Fruit fly (Drosophila melanogaster) whole organism, larva: ENCODE data around the gene Fas1.

Experiments used
- noc ChIP-seq: fragments of 200-800 bp; sonication (Bioruptor generic); optimal IDR thresholded peaks from 3 replicates; lab custom pipeline; 2019; ENCODE audit warnings: missing biosample characterization, mild to moderate bottlenecking, missing genetic modification characterization, moderate library complexity

Fas1 gene

DNA sequence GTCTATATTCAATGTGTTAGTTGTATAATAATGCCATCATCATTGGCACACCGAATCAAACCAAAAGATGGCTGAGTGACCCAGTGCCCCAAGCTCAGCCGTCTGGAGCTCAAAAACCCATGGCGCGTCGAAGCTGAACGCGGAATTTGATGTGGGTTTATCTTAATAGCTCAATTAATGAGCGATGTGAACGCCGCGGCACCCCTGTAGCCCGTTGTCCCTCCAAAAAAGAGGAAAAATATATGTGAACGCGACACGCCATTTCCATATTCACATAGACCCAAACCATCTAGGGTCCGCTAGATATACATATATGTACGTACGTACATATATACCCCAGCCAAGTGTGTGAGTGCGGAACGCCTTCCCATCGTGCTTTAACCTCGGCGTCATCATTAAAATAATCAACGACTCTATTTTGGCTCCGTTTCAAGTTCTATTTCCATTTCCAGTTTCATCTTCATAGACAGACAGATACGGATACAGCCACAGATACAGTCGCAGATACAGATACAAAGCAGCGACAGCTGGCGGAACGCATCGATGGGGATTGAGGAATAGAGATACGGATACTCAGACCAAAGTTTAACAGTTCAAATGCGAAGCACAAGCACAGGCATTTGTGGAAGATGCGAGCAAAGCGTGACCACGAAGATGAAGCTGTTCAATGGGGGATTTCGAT is 39.2 kb downstream of the Fas1 start:
- TF ChIP-seq noc (tag; lab: Kevin White, UChicago) = no peak

DNA sequence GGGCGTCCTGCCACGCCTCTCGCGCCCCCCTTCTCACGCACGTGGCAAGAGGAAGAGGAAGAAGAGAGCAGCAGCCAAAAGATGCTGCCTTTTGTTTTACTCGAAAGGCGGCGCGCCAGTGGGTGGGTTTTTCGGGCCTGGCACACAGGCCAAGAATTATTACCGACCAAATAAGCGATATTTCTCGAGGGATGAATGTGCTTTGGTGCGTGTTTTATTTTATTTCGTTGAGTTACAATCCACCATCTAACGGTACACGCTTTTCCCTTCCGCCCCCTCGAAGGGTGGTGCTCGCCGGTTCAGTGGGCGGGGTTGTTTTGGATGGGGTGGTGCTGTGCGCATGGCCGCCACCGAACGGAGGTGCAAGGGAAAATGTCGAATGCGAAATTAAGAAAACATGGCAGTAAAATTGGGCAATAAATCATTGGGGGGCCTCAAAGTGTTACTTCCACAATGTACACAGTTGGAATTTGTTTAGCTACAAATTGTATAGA is 47.2 kb downstream of the Fas1 start:
- no peak for TF ChIP-seq noc (tag; lab: Kevin White, UChicago)

DNA sequence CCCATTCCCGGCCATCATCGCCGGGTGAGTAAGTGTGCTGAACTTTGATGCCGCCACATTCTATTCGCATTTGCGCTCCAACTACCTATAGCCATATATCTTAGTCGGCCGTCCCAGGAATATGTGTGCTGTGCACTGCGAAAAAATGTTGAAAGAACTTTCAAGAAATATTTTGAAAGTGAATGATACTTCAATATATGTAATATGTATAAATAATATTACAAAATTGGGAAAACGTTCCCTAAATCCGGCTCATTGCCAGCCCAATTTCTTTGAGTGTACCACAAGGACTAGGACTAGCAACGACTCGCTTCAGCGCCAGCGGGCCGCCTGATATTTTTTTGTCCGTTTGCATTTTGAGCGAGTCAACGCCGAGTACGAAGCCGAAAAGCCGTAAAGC is 48.1 kb downstream of the Fas1 start:
- TF ChIP-seq noc (tag; lab: Kevin White, UChicago) = no peak

DNA sequence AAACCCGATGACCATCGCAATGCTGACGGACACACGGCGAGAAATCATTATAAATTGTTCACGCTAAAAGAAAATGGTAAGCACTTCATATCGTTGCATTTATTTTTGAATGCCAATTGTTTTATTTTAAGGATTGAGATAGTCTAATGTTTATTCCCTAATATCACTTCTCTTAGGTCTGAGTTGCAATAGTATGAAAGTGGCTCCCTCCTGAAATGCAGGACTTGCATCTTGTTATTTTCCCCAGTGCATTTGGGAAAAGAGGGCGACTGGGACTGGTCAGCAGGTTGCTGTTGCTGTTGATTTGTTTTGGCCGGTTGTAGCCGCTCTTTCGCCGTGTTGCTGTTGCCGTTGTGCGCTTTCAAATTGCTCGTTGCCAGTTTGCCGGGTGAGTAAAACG is 51.5 kb downstream of the Fas1 start:
- TF ChIP-seq noc (tag; lab: Kevin White, UChicago) = no peak

DNA sequence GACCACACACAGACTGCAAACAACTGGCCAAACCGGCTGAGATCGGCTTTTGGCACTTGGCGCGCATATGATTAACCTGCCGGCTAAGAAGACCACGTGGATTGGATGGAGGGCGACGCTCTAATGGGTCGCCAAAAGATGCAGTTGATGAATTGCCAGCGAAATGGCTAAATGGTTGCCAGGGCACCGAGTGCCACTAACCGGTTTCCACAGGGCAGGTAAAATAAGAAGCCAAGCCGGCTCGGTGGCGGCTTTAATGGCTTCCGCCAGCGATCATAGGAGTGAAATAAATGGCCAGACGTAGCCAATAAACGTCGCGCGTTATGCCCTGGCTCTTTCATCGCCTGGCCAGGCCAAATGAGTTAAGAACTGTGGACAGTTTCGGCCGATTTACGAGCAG is 52.9 kb downstream of the Fas1 start:
- no peak for TF ChIP-seq noc (tag; lab: Kevin White, UChicago)

DNA sequence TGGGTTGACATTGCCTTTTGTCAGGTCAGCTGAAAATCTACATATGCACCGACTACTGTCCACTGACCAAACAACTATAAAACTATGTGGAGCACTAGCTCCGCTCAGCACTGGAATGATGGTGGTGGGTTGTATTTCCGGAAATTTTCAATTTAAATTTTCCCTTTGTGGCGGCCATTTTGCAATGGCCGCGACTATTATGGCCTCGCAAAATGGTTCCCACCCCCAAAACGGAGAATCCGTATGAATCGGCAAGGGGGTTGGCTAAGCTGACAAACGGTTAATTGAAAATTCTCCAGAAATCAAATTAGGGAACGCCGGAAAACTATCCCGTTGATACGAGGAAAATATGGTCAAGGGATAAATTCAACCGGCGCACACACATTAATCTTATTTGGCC is 57.9 kb downstream of the Fas1 start:
- no peak for TF ChIP-seq noc (tag; lab: Kevin White, UChicago)
